Fruit fly (Drosophila melanogaster): ENCODE data around the gene CG43347.

DNA sequence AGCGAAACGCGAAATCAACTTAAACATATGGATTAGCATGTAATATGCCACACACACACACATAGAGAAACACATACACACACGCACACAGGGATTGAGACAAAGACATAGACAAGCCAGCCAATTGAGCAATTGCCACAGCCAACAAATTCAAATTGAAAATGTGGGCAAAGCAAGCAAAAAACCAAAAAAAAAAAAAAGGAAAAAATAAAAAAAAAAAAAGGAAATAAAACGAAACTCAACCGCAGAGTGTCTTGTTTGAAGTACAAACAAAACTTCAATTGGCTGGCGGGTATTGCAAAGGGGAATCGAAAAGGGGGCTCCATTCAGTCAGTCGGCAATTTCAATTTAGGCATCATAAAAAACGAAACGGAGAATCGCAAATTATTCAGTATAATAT lies 42.2 kb downstream of the CG43347 start:
- TF ChIP-seq kay (GFP tag; ENCODE audit: borderline replicate concordance) (no peak), Clk (GFP tag; optimal IDR thresholded peaks at IDR 0.05) (no peak), toe (GFP tag; optimal IDR thresholded peaks at IDR 0.05) (no peak), Crg-1 (GFP tag; optimal IDR thresholded peaks at IDR 0.05) (no peak), ovo (GFP tag; optimal IDR thresholded peaks at IDR 0.05) (no peak), CG7101 (tag; optimal IDR thresholded peaks at IDR 0.05) (no peak), bab1 (GFP tag; optimal IDR thresholded peaks at IDR 0.05) (no peak), CG14711 (tag; optimal IDR thresholded peaks at IDR 0.05) (no peak), CG7045 (GFP tag; optimal IDR thresholded peaks at IDR 0.05) (no peak), CG5204 (GFP tag; optimal IDR thresholded peaks at IDR 0.05) (no peak)

Data from whole organism, adult.